Worm (Caenorhabditis elegans) whole organism, L1 larva: ENCODE measurements around the gene epic-3.

Experiments used
- C34B4.2 ChIP-seq: sonication (generic microtip); optimal IDR thresholded peaks from 2 replicates; lab custom pipeline; 2017; ENCODE audit warnings: mild to moderate bottlenecking, missing genetic modification characterization, missing compliant biosample characterization
- F16B12.6 ChIP-seq: fragments of 150-350 bp; optimal IDR thresholded peaks from 2 replicates; lab custom pipeline; 2014; ENCODE audit warnings: missing biosample characterization, missing genetic modification characterization
- Y116A8C.19 ChIP-seq: sonication (generic microtip); optimal IDR thresholded peaks from 2 replicates; lab custom pipeline; 2016; ENCODE audit warnings: missing compliant biosample characterization, missing genetic modification characterization, borderline replicate concordance
- ceh-63 ChIP-seq: fragments of 200-800 bp; sonication (Bioruptor generic); optimal IDR thresholded peaks from 2 replicates; lab custom pipeline; 2018; ENCODE audit warnings: mild to moderate bottlenecking, missing genetic modification characterization, missing compliant biosample characterization
- ceh-82 ChIP-seq, 3 experiments: fragments of 150-350 bp in 1 of 3; sonication (generic microtip) in 2 of 3; optimal IDR thresholded peaks; 2 replicates each; lab custom pipeline; 2014 to 2017; ENCODE audit warnings: missing biosample characterization in 3 of 3, missing genetic modification characterization in 3 of 3
- ceh-88 ChIP-seq: fragments of 200-800 bp; sonication (Bioruptor generic); IDR thresholded peaks from 2 replicates; pipeline ENCODE4 v1.3.6; 2022; ENCODE audit warnings: missing genetic modification characterization, missing compliant biosample characterization
- dpl-1 ChIP-seq, 3 experiments: fragments of 150-350 bp in 2 of 3; sonication (generic microtip) in 1 of 3; optimal IDR thresholded peaks; 2 replicates each; lab custom pipeline; 2014 to 2017; ENCODE audit warnings: missing biosample characterization in 3 of 3, missing genetic modification characterization in 3 of 3, missing genetic modification reagents in 3 of 3
- efl-1 ChIP-seq, 4 experiments: fragments of 150-350 bp; optimal IDR thresholded peaks in 3 of 4; peaks in 1 of 4; 1 replicate in 1 of 4; 2 replicates in 3 of 4; lab custom pipeline; 2014; ENCODE audit warnings: missing biosample characterization in 2 of 4, missing genetic modification characterization in 2 of 4, missing genetic modification reagents in 2 of 4
- egl-13 ChIP-seq: sonication (generic microtip); optimal IDR thresholded peaks from 2 replicates; lab custom pipeline; 2016; ENCODE audit warnings: missing genotype, missing genetic modification reagents, missing genetic modification characterization, missing compliant biosample characterization
- egl-27 ChIP-seq, 2 experiments: fragments of 150-350 bp in 1 of 2; sonication (generic microtip); optimal IDR thresholded peaks; 3 replicates each; lab custom pipeline; 2017 to 2018; ENCODE audit warnings: missing biosample characterization in 2 of 2, missing genetic modification characterization in 2 of 2, missing genetic modification reagents in 2 of 2
- elt-2 ChIP-seq: sonication (generic microtip); optimal IDR thresholded peaks from 2 replicates; lab custom pipeline; 2016; ENCODE audit warnings: missing genetic modification characterization, mild to moderate bottlenecking, inconsistent platforms, missing compliant biosample characterization, missing genetic modification reagents
- elt-3 ChIP-seq, 6 experiments: fragments of 150-350 bp in 1 of 6; sonication (generic microtip); optimal IDR thresholded peaks; 2 replicates each; lab custom pipeline; 2017 to 2018; ENCODE audit warnings: missing biosample characterization in 6 of 6, missing genetic modification characterization in 6 of 6, inconsistent platforms in 1 of 6
- ets-5 ChIP-seq: fragments of 200-800 bp; sonication (Bioruptor generic); IDR thresholded peaks from 2 replicates; pipeline ENCODE4 v1.3.6; 2022; ENCODE audit warnings: missing genetic modification characterization, missing compliant biosample characterization
- fkh-4 ChIP-seq: sonication (generic microtip); optimal IDR thresholded peaks from 2 replicates; lab custom pipeline; 2016; ENCODE audit warnings: missing compliant biosample characterization, missing genetic modification characterization, borderline replicate concordance
- fkh-8 ChIP-seq: sonication (generic microtip); optimal IDR thresholded peaks from 2 replicates; lab custom pipeline; 2016; ENCODE audit warnings: mild to moderate bottlenecking, missing genetic modification characterization, missing compliant biosample characterization
- grh-1 ChIP-seq: fragments of 200-800 bp; sonication (Bioruptor generic); IDR thresholded peaks from 2 replicates; pipeline ENCODE4 v1.3.6; 2022; ENCODE audit warnings: missing genetic modification reagents, missing genetic modification characterization, missing compliant biosample characterization
- hpl-2 ChIP-seq: fragments of 150-350 bp; optimal IDR thresholded peaks from 2 replicates; lab custom pipeline; 2014; ENCODE audit warnings: missing biosample characterization, missing genetic modification reagents, missing genetic modification characterization
- lin-14 ChIP-seq: fragments of 200-800 bp; sonication (Bioruptor generic); optimal IDR thresholded peaks from 2 replicates; lab custom pipeline; 2018; ENCODE audit warnings: mild to moderate bottlenecking, missing genetic modification characterization, moderate library complexity, missing compliant biosample characterization
- lin-35 ChIP-seq, 2 experiments: fragments of 150-350 bp; optimal IDR thresholded peaks; 2 replicates each; lab custom pipeline; 2014; ENCODE audit warnings: missing biosample characterization in 2 of 2, missing genetic modification characterization in 2 of 2, missing genetic modification reagents in 2 of 2
- lin-39 ChIP-seq: fragments of 150-350 bp; optimal IDR thresholded peaks from 2 replicates; lab custom pipeline; 2014; ENCODE audit warnings: missing biosample characterization, missing genetic modification reagents, missing genetic modification characterization
- mdl-1 ChIP-seq, 2 experiments: fragments of 150-350 bp; optimal IDR thresholded peaks; 2 replicates each; lab custom pipeline; 2014 to 2017; ENCODE audit warnings: missing biosample characterization in 2 of 2, missing genetic modification characterization in 2 of 2, inconsistent platforms in 1 of 2
- mep-1 ChIP-seq: fragments of 150-350 bp; optimal IDR thresholded peaks from 2 replicates; lab custom pipeline; 2014; ENCODE audit warnings: missing biosample characterization, missing genetic modification characterization
- nhr-11 ChIP-seq: fragments of 150-350 bp; optimal IDR thresholded peaks from 2 replicates; lab custom pipeline; 2014; ENCODE audit warnings: missing biosample characterization, missing genetic modification characterization
- nhr-12 ChIP-seq: sonication (generic microtip); optimal IDR thresholded peaks from 2 replicates; lab custom pipeline; 2017; ENCODE audit warnings: missing biosample characterization, missing genetic modification characterization
- nhr-19 ChIP-seq: fragments of 200-800 bp; sonication (Bioruptor generic); conservative IDR thresholded peaks from 2 replicates; pipeline ENCODE4 v1.3.6; 2022; ENCODE audit warnings: missing genetic modification characterization, missing compliant biosample characterization
- nhr-20 ChIP-seq: sonication (generic microtip); optimal IDR thresholded peaks from 2 replicates; lab custom pipeline; 2016; ENCODE audit warnings: mild to moderate bottlenecking, missing genetic modification characterization, missing compliant biosample characterization
- nhr-237 ChIP-seq: fragments of 150-350 bp; optimal IDR thresholded peaks from 2 replicates; lab custom pipeline; 2014; ENCODE audit warnings: missing biosample characterization, missing genetic modification characterization
- nhr-71 ChIP-seq: sonication (generic microtip); optimal IDR thresholded peaks from 2 replicates; lab custom pipeline; 2016; ENCODE audit warnings: mild to moderate bottlenecking, missing genetic modification characterization, moderate library complexity, missing compliant biosample characterization
- nhr-84 ChIP-seq: sonication (generic microtip); optimal IDR thresholded peaks from 2 replicates; lab custom pipeline; 2017; ENCODE audit warnings: missing biosample characterization, missing genetic modification characterization
- nhr-85 ChIP-seq: sonication (generic microtip); peaks from one replicate; lab custom pipeline; 2016; ENCODE audit warnings: missing genetic modification characterization, inconsistent platforms, missing compliant biosample characterization
- pag-3 ChIP-seq: sonication (generic microtip); optimal IDR thresholded peaks from 2 replicates; lab custom pipeline; 2017; ENCODE audit warnings: missing genetic modification characterization, mild to moderate bottlenecking, missing compliant biosample characterization, antibody characterized with exemption, borderline replicate concordance; ENCODE audit not compliant: insufficient read depth
- pqm-1 ChIP-seq: sonication (generic microtip); optimal IDR thresholded peaks from 3 replicates; lab custom pipeline; 2017; ENCODE audit warnings: missing biosample characterization, missing genetic modification characterization
- rnt-1 ChIP-seq: sonication (generic microtip); optimal IDR thresholded peaks from 2 replicates; lab custom pipeline; 2016; ENCODE audit warnings: mild to moderate bottlenecking, missing genetic modification characterization, moderate library complexity, missing compliant biosample characterization
- skn-1 ChIP-seq: fragments of 150-350 bp; optimal IDR thresholded peaks from 2 replicates; lab custom pipeline; 2014; ENCODE audit warnings: missing biosample characterization, missing genetic modification characterization
- snu-23 ChIP-seq: sonication (generic microtip); optimal IDR thresholded peaks from 2 replicates; lab custom pipeline; 2016; ENCODE audit warnings: missing genetic modification characterization, missing compliant biosample characterization
- tbx-2 ChIP-seq: sonication (generic microtip); optimal IDR thresholded peaks from 2 replicates; lab custom pipeline; 2016; ENCODE audit warnings: missing genetic modification characterization, missing compliant biosample characterization
- unc-130 ChIP-seq: fragments of 150-350 bp; optimal IDR thresholded peaks from 2 replicates; lab custom pipeline; 2017; ENCODE audit warnings: missing biosample characterization, missing genetic modification characterization, inconsistent platforms
- unc-62 ChIP-seq: fragments of 150-350 bp; optimal IDR thresholded peaks from 2 replicates; lab custom pipeline; 2014; ENCODE audit warnings: missing biosample characterization, missing genetic modification reagents, missing genetic modification characterization
- vab-15 ChIP-seq: sonication (generic microtip); optimal IDR thresholded peaks from 2 replicates; lab custom pipeline; 2017; ENCODE audit warnings: missing genotype, mild to moderate bottlenecking, missing genetic modification characterization, missing compliant biosample characterization
- zag-1 ChIP-seq: fragments of 150-350 bp; optimal IDR thresholded peaks from 2 replicates; lab custom pipeline; 2014; ENCODE audit warnings: missing biosample characterization, missing genetic modification characterization
- zip-4 ChIP-seq: fragments of 200-800 bp; sonication (Bioruptor generic); optimal IDR thresholded peaks from 2 replicates; lab custom pipeline; 2018; ENCODE audit warnings: mild to moderate bottlenecking, missing genetic modification characterization, moderate library complexity, missing compliant biosample characterization
- ztf-4 ChIP-seq: fragments of 150-350 bp; optimal IDR thresholded peaks from 2 replicates; lab custom pipeline; 2014; ENCODE audit warnings: missing biosample characterization, missing genetic modification characterization

Gene epic-3

DNA sequence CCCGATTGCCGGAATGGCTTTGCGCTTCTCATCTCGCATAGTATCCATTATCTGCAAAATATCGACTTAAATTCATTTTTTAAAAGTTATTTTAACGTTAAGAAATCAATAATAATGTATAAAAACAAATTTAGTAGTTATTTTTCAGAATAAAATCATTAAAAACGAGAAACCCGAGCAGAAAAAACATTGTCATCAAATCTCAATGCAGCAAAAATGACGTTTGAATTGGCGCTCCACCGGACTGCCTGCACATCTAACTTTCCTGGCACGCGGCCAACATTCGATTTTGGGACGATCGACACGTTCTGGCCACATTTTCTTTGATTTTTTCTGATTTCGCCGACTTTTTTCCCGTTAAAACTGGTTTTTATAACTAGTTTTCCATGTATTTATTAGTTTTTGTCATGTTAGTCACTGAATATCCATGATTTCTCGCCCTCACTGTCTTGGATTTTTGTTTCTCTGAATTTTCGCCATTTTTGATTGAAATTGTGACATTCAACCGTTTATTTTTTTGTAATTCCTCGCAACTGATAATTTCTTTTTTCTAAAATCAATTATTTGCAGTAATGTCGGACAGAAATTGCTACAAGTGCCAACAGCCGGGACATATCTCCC lies 14.4 kb downstream of the epic-3 start, which contains the start of the genes pbs-1 and K08D12.3 (continued):
- TF ChIP-seq nhr-237 (tag; lab: Kevin White, UChicago): no peak
- TF ChIP-seq mdl-1 (tag; optimal IDR thresholded peaks at IDR 0.05; lab: Kevin White, UChicago): peak in 1 of 2 experiments; percentile 80
- peak; percentile 80 for TF ChIP-seq tbx-2 (tag; lab: Kevin White, UChicago)
- TF ChIP-seq elt-2 (tag; lab: Kevin White, UChicago): peak; percentile 33
- TF ChIP-seq vab-15 (tag; lab: Kevin White, UChicago): no peak
- peak; percentile 66 for TF ChIP-seq ztf-4 (tag; lab: Kevin White, UChicago)
- peak; percentile 88 for TF ChIP-seq lin-14 (GFP tag; lab: Kevin White, UChicago)
- no peak for TF ChIP-seq unc-62 (GFP tag; lab: Kevin White, UChicago)
- TF ChIP-seq fkh-4: no peak
- peak; percentile 42 for TF ChIP-seq zip-4 (GFP tag; lab: Kevin White, UChicago)
- peak; percentile 90 for TF ChIP-seq nhr-85 (tag; lab: Kevin White, UChicago)
- peak; percentile 94 to 95 for TF ChIP-seq lin-35 (GFP tag; optimal IDR thresholded peaks at IDR 0.05; lab: Kevin White, UChicago)
- TF ChIP-seq pag-3: no peak
- TF ChIP-seq C34B4.2 (tag; lab: Kevin White, UChicago): no peak
- TF ChIP-seq zag-1: no peak
- TF ChIP-seq ceh-88 (GFP tag; lab: Robert Waterston, UW): peak; percentile 41; the same call in 1 of the 2 replicates
- peak; percentile 70 to 93 for TF ChIP-seq efl-1 (optimal IDR thresholded peaks at IDR 0.05; lab: Kevin White, UChicago)
- TF ChIP-seq efl-1 (GFP tag; optimal IDR thresholded peaks at IDR 0.05 in 1 of 2; lab: Kevin White, UChicago): peak; percentile 92 to 99
- TF ChIP-seq rnt-1 (tag; lab: Kevin White, UChicago): peak; percentile 89
- peak; percentile 71 for TF ChIP-seq fkh-8 (tag; lab: Kevin White, UChicago)
- TF ChIP-seq unc-130 (tag; lab: Kevin White, UChicago): peak; percentile 74
- TF ChIP-seq lin-39 (tag; lab: Kevin White, UChicago): peak; percentile 73
- TF ChIP-seq nhr-12 (tag; lab: Kevin White, UChicago): no peak
- TF ChIP-seq mep-1: peak; percentile 89
- TF ChIP-seq hpl-2: peak; percentile 21
- peak in 4 of 6 experiments; percentile 39 to 81 (median 48) for TF ChIP-seq elt-3 (tag; optimal IDR thresholded peaks at IDR 0.05; lab: Kevin White, UChicago)
- TF ChIP-seq dpl-1 (GFP tag; optimal IDR thresholded peaks at IDR 0.05; lab: Kevin White, UChicago): peak; percentile 89 to 93 (median 92)
- TF ChIP-seq nhr-11 (tag; lab: Kevin White, UChicago): peak; percentile 50
- TF ChIP-seq F16B12.6 (tag; lab: Kevin White, UChicago): peak; percentile 39
- no peak for TF ChIP-seq ets-5
- no peak for TF ChIP-seq pqm-1 (tag; lab: Kevin White, UChicago)
- peak; percentile 87 for TF ChIP-seq snu-23
- TF ChIP-seq skn-1 (tag; lab: Kevin White, UChicago): peak; percentile 98
- peak; percentile 88 for TF ChIP-seq nhr-19 (GFP tag; lab: Robert Waterston, UW)
- TF ChIP-seq nhr-20 (tag; lab: Kevin White, UChicago): peak; percentile 81
- peak; percentile 74 to 84 (median 77) for TF ChIP-seq ceh-82 (tag; optimal IDR thresholded peaks at IDR 0.05; lab: Kevin White, UChicago)
- TF ChIP-seq egl-13 (tag; lab: Kevin White, UChicago): peak; percentile 60
- no peak for TF ChIP-seq Y116A8C.19 (tag; lab: Kevin White, UChicago)
- TF ChIP-seq nhr-84 (tag; lab: Kevin White, UChicago): no peak
- no peak for TF ChIP-seq egl-27 (tag; optimal IDR thresholded peaks at IDR 0.05; lab: Kevin White, UChicago)
- no peak for TF ChIP-seq ceh-63 (GFP tag; lab: Kevin White, UChicago)
- TF ChIP-seq nhr-71: peak; percentile 90
- TF ChIP-seq grh-1 (GFP tag; lab: Robert Waterston, UW): peak; percentile 80
